Fruit fly (Drosophila melanogaster) whole organism, embryonic: ENCODE data around the gene CG18301.

Experiments used
- Adf1 ChIP-seq: fragments of 200-800 bp; sonication (Bioruptor generic); IDR thresholded peaks from 2 replicates; pipeline ENCODE4 v1.3.6; 2022; ENCODE audit warnings: missing biosample characterization, missing genetic modification characterization
- Antp ChIP-seq: fragments of 200-800 bp; sonication (Bioruptor generic); optimal IDR thresholded peaks from 3 replicates; lab custom pipeline; 2016; ENCODE audit warnings: missing biosample characterization, missing genetic modification characterization
- Atf6 ChIP-seq: fragments of 200-800 bp; sonication (Bioruptor generic); IDR thresholded peaks from 2 replicates; pipeline ENCODE4 v1.3.6; 2022; ENCODE audit warnings: missing biosample characterization, missing genetic modification characterization
- BtbVII ChIP-seq: fragments of 200-800 bp; sonication (Bioruptor generic); optimal IDR thresholded peaks from 3 replicates; lab custom pipeline; 2017; ENCODE audit warnings: missing biosample characterization, mild to moderate bottlenecking, missing genetic modification characterization
- CG10462 ChIP-seq: fragments of 200-800 bp; sonication (Bioruptor generic); optimal IDR thresholded peaks from 2 replicates; lab custom pipeline; 2016; ENCODE audit warnings: missing biosample characterization, missing genetic modification characterization
- CG12299 ChIP-seq: fragments of 200-800 bp; sonication (Bioruptor generic); optimal IDR thresholded peaks from 2 replicates; lab custom pipeline; 2018; ENCODE audit warnings: missing biosample characterization, mild to moderate bottlenecking, missing genetic modification characterization
- CG12659 ChIP-seq: fragments of 200-800 bp; sonication (Bioruptor generic); optimal IDR thresholded peaks from 3 replicates; lab custom pipeline; 2017; ENCODE audit warnings: mild to moderate bottlenecking, missing biosample characterization, missing genetic modification reagents, missing genetic modification characterization
- CG1529 ChIP-seq: fragments of 200-800 bp; sonication (Bioruptor generic); optimal IDR thresholded peaks from 3 replicates; lab custom pipeline; 2018; ENCODE audit warnings: missing biosample characterization, missing genetic modification characterization
- CG17568 ChIP-seq: fragments of 200-800 bp; sonication (Bioruptor generic); optimal IDR thresholded peaks from 2 replicates; lab custom pipeline; 2018; ENCODE audit warnings: missing biosample characterization, mild to moderate bottlenecking, missing genetic modification characterization, moderate library complexity
- CG18011 ChIP-seq: fragments of 200-800 bp; sonication (Bioruptor generic); optimal IDR thresholded peaks from 2 replicates; lab custom pipeline; 2017; ENCODE audit warnings: missing biosample characterization, missing genetic modification characterization, mild to moderate bottlenecking, moderate library complexity, missing genotype
- CG3163 ChIP-seq: fragments of 200-800 bp; sonication (Bioruptor generic); optimal IDR thresholded peaks from 3 replicates; lab custom pipeline; 2016; ENCODE audit warnings: missing biosample characterization, missing genetic modification characterization
- CG32772 ChIP-seq: fragments of 200-800 bp; sonication (Bioruptor generic); IDR thresholded peaks from 2 replicates; pipeline ENCODE4 v1.3.6; 2022; ENCODE audit warnings: missing biosample characterization, missing genetic modification characterization
- CG3847 ChIP-seq: fragments of 200-800 bp; sonication (Bioruptor generic); IDR thresholded peaks from 2 replicates; pipeline ENCODE4 v1.3.6; 2022; ENCODE audit warnings: missing biosample characterization, missing genetic modification characterization
- CG4404 ChIP-seq: fragments of 200-800 bp; sonication (Bioruptor generic); IDR thresholded peaks from 2 replicates; pipeline ENCODE4 v1.3.6; 2022; ENCODE audit warnings: missing biosample characterization, missing genetic modification characterization
- CG4707 ChIP-seq: fragments of 200-800 bp; sonication (Bioruptor generic); optimal IDR thresholded peaks from 2 replicates; lab custom pipeline; 2018; ENCODE audit warnings: missing biosample characterization, mild to moderate bottlenecking, missing genetic modification characterization, moderate library complexity
- CG6272 ChIP-seq: fragments of 200-800 bp; sonication (Bioruptor generic); IDR thresholded peaks from 2 replicates; pipeline ENCODE4 v1.3.6; 2022; ENCODE audit warnings: missing biosample characterization, missing genetic modification characterization
- CG7745 ChIP-seq: fragments of 200-800 bp; sonication (Bioruptor generic); optimal IDR thresholded peaks from 2 replicates; lab custom pipeline; 2018; ENCODE audit warnings: missing biosample characterization, mild to moderate bottlenecking, missing genetic modification characterization, moderate library complexity
- CG7987 ChIP-seq: fragments of 200-800 bp; sonication (Bioruptor generic); optimal IDR thresholded peaks from 2 replicates; lab custom pipeline; 2018; ENCODE audit warnings: missing biosample characterization, mild to moderate bottlenecking, missing genetic modification characterization, moderate library complexity
- CG8089 ChIP-seq: fragments of 200-800 bp; sonication (Bioruptor generic); optimal IDR thresholded peaks from 3 replicates; lab custom pipeline; 2016; ENCODE audit warnings: missing biosample characterization, missing genetic modification characterization
- CG8478 ChIP-seq: fragments of >200 bp; optimal IDR thresholded peaks from 2 replicates; lab custom pipeline; 2018
- CG8944 ChIP-seq: fragments of 200-800 bp; sonication (Bioruptor generic); optimal IDR thresholded peaks from 3 replicates; lab custom pipeline; 2016; ENCODE audit warnings: missing biosample characterization, missing genetic modification characterization
- Dad ChIP-seq: fragments of 200-800 bp; sonication (Bioruptor generic); optimal IDR thresholded peaks from 3 replicates; lab custom pipeline; 2016; ENCODE audit warnings: missing biosample characterization, missing genetic modification characterization
- Doc3 ChIP-seq: fragments of 200-800 bp; sonication (Bioruptor generic); IDR thresholded peaks from 3 replicates; pipeline ENCODE4 v1.3.6; 2022; ENCODE audit warnings: missing biosample characterization, missing genetic modification characterization; ENCODE audit not compliant: partially characterized antibody
- Dref ChIP-seq: fragments of 200-800 bp; sonication (Bioruptor generic); IDR thresholded peaks from 2 replicates; pipeline ENCODE4 v1.3.6; 2022; ENCODE audit warnings: missing biosample characterization, missing genetic modification characterization
- E2f2 ChIP-seq: fragments of 200-800 bp; sonication (Bioruptor generic); IDR thresholded peaks from 2 replicates; pipeline ENCODE4 v1.3.6; 2022; ENCODE audit warnings: missing biosample characterization, missing genetic modification characterization
- Gug ChIP-seq: fragments of 200-800 bp; sonication (Bioruptor generic); IDR thresholded peaks from 4 replicates; pipeline ENCODE4 v1.3.6; 2022; ENCODE audit warnings: missing biosample characterization, missing genetic modification characterization
- HLH4C ChIP-seq: fragments of 200-800 bp; sonication (Bioruptor generic); IDR thresholded peaks from 3 replicates; pipeline ENCODE4 v1.3.6; 2022; ENCODE audit warnings: missing biosample characterization, missing genetic modification characterization; ENCODE audit not compliant: partially characterized antibody
- Hand ChIP-seq: fragments of 200-800 bp; sonication (Bioruptor generic); optimal IDR thresholded peaks from 2 replicates; lab custom pipeline; 2017; ENCODE audit warnings: mild to moderate bottlenecking, missing biosample characterization, missing genetic modification reagents, missing genetic modification characterization
- HmgZ ChIP-seq: fragments of 200-800 bp; sonication (Bioruptor generic); optimal IDR thresholded peaks from 2 replicates; lab custom pipeline; 2018; ENCODE audit warnings: missing biosample characterization, mild to moderate bottlenecking, missing genetic modification characterization
- Hsf ChIP-seq: fragments of 200-800 bp; sonication (Bioruptor generic); optimal IDR thresholded peaks from 3 replicates; lab custom pipeline; 2016; ENCODE audit warnings: missing biosample characterization, missing genetic modification characterization
- NFAT ChIP-seq: fragments of 200-800 bp; sonication (Bioruptor generic); IDR thresholded peaks from 2 replicates; pipeline ENCODE4 v1.3.6; 2022; ENCODE audit warnings: missing biosample characterization, missing genetic modification characterization
- Tbp ChIP-seq: fragments of >200 bp; optimal IDR thresholded peaks from 2 replicates; lab custom pipeline; 2018; ENCODE audit warnings: missing biosample characterization, missing genetic modification characterization
- al ChIP-seq: fragments of 200-800 bp; sonication (Bioruptor generic); IDR thresholded peaks from 2 replicates; pipeline ENCODE4 v1.3.6; 2022; ENCODE audit warnings: missing biosample characterization, missing genetic modification characterization
- aop ChIP-seq: fragments of 200-800 bp; sonication (Bioruptor generic); IDR thresholded peaks from 2 replicates; pipeline ENCODE4 v1.3.6; 2022; ENCODE audit warnings: missing biosample characterization, missing genetic modification characterization
- chn ChIP-seq: fragments of 200-800 bp; sonication (Bioruptor generic); optimal IDR thresholded peaks from 2 replicates; lab custom pipeline; 2016; ENCODE audit warnings: missing biosample characterization, missing genetic modification characterization
- emc ChIP-seq: fragments of 200-800 bp; sonication (Bioruptor generic); optimal IDR thresholded peaks from 2 replicates; lab custom pipeline; 2016; ENCODE audit warnings: missing biosample characterization, missing genetic modification characterization
- fd3F ChIP-seq: fragments of 200-800 bp; sonication (Bioruptor generic); optimal IDR thresholded peaks from 2 replicates; lab custom pipeline; 2018; ENCODE audit warnings: missing biosample characterization, mild to moderate bottlenecking, missing genetic modification characterization, moderate library complexity
- fd64A ChIP-seq: fragments of 200-800 bp; sonication (Bioruptor generic); optimal IDR thresholded peaks from 3 replicates; lab custom pipeline; 2018; ENCODE audit warnings: missing biosample characterization, mild to moderate bottlenecking, missing genetic modification characterization
- fd96Cb ChIP-seq: fragments of 200-800 bp; sonication (Bioruptor generic); optimal IDR thresholded peaks from 2 replicates; lab custom pipeline; 2018; ENCODE audit warnings: missing biosample characterization, mild to moderate bottlenecking, missing genetic modification characterization, moderate library complexity
- fru ChIP-seq: fragments of >200 bp; optimal IDR thresholded peaks from 2 replicates; lab custom pipeline; 2017
- gro ChIP-seq: fragments of 200-800 bp; sonication (Bioruptor generic); optimal IDR thresholded peaks from 2 replicates; lab custom pipeline; 2016; ENCODE audit warnings: missing biosample characterization, missing genetic modification characterization
- hkb ChIP-seq, 2 experiments: fragments of 200-800 bp in 1 of 2; fragments of >200 bp in 1 of 2; sonication (Bioruptor generic) in 1 of 2; IDR thresholded peaks in 1 of 2; optimal IDR thresholded peaks in 1 of 2; 2 replicates each; pipeline versions ENCODE4 v1.3.6 to Lab custom; 2017 to 2022; ENCODE audit warnings: missing biosample characterization in 1 of 2, missing genetic modification characterization in 1 of 2
- org-1 ChIP-seq: fragments of 200-800 bp; sonication (Bioruptor generic); optimal IDR thresholded peaks from 2 replicates; lab custom pipeline; 2017; ENCODE audit warnings: missing biosample characterization, missing genetic modification characterization
- pnt ChIP-seq: fragments of 200-800 bp; sonication (Bioruptor generic); optimal IDR thresholded peaks from 3 replicates; lab custom pipeline; 2016; ENCODE audit warnings: missing biosample characterization, missing genetic modification characterization
- schlank ChIP-seq: fragments of 200-800 bp; sonication (Bioruptor generic); optimal IDR thresholded peaks from 2 replicates; lab custom pipeline; 2018; ENCODE audit warnings: missing biosample characterization, mild to moderate bottlenecking, missing genetic modification characterization
- sisA ChIP-seq: fragments of 200-800 bp; sonication (Bioruptor generic); IDR thresholded peaks from 2 replicates; pipeline ENCODE4 v1.3.6; 2022; ENCODE audit warnings: missing biosample characterization, missing genetic modification characterization
- ssp ChIP-seq: fragments of 200-800 bp; sonication (Bioruptor generic); IDR thresholded peaks from 2 replicates; pipeline ENCODE4 v1.3.6; 2022; ENCODE audit warnings: missing biosample characterization, missing genetic modification characterization
- stc ChIP-seq: fragments of 200-800 bp; sonication (Bioruptor generic); IDR thresholded peaks from 2 replicates; pipeline ENCODE4 v1.3.6; 2022; ENCODE audit warnings: missing biosample characterization, missing genetic modification characterization
- tll ChIP-seq, 2 experiments: fragments of 200-800 bp in 1 of 2; fragments of >200 bp in 1 of 2; sonication (Bioruptor generic) in 1 of 2; optimal IDR thresholded peaks; 2 replicates each; lab custom pipeline; 2017 to 2019; ENCODE audit warnings: missing biosample characterization in 2 of 2, missing genetic modification characterization in 2 of 2, mild to moderate bottlenecking in 1 of 2, moderate library complexity in 1 of 2
- vnd ChIP-seq: fragments of 200-800 bp; sonication (Bioruptor generic); IDR thresholded peaks from 3 replicates; pipeline ENCODE4 v1.3.6; 2022; ENCODE audit warnings: missing biosample characterization, missing genetic modification characterization; ENCODE audit not compliant: partially characterized antibody

CG18301 gene

dm6 chr2L:10522174-10522893 lies 9.3 kb upstream of the CG18301 start (continued):
- TF ChIP-seq Hsf (GFP tag; lab: Kevin White, UChicago) = no peak
- TF ChIP-seq org-1 (GFP tag; lab: Kevin White, UChicago) = peak; percentile 70
- no peak for TF ChIP-seq CG3163 (GFP tag; lab: Kevin White, UChicago)
- TF ChIP-seq CG7745 (tag; lab: Kevin White, UChicago) = no peak
- TF ChIP-seq CG4404 = peak; percentile 65
- TF ChIP-seq fd64A (GFP tag; lab: Kevin White, UChicago) = no peak
- no peak for TF ChIP-seq CG7987 (GFP tag; lab: Kevin White, UChicago)
- no peak for TF ChIP-seq gro
- no peak for TF ChIP-seq HmgZ (tag; lab: Kevin White, UChicago)
- TF ChIP-seq CG18011 = peak; percentile 10
- TF ChIP-seq Adf1 (GFP tag; lab: Robert Waterston, UW) = peak; percentile 25; the same call in 1 of the 2 replicates
- peak; percentile 44 for TF ChIP-seq Hand (GFP tag; lab: Kevin White, UChicago)
- TF ChIP-seq CG8478 = no peak
- TF ChIP-seq al (GFP tag; lab: Robert Waterston, UW) = peak; percentile 27; the same call in 1 of the 2 replicates
- TF ChIP-seq CG10462 (GFP tag; lab: Kevin White, UChicago) = peak; percentile 27
- no peak for TF ChIP-seq CG12299 (tag; lab: Kevin White, UChicago)
- peak; percentile 11 for TF ChIP-seq fd3F (GFP tag; lab: Kevin White, UChicago)
- no peak; the same call in 1 of the 2 replicates for TF ChIP-seq sisA (GFP tag; lab: Robert Waterston, UW)
- peak; percentile 59; the same call in 3 of the 4 replicates for TF ChIP-seq Gug (GFP tag; lab: Robert Waterston, UW)
- TF ChIP-seq CG3847 (GFP tag; lab: Robert Waterston, UW) = peak; percentile 75
- TF ChIP-seq CG4707 (GFP tag; lab: Kevin White, UChicago) = no peak
- TF ChIP-seq Antp (GFP tag; lab: Kevin White, UChicago) = no peak
- no peak for TF ChIP-seq fru (lab: Kevin White, UChicago)
- peak; percentile 79 for TF ChIP-seq CG12659
- TF ChIP-seq CG6272 (GFP tag; lab: Robert Waterston, UW) = no peak
- TF ChIP-seq aop = no peak
- TF ChIP-seq Dad = no peak
- peak; percentile 13 for TF ChIP-seq CG1529
- peak; percentile 60; the same call in 1 of the 2 replicates for TF ChIP-seq Atf6
- TF ChIP-seq NFAT = peak; percentile 42; the same call in 1 of the 2 replicates
- no peak for TF ChIP-seq pnt (GFP tag; lab: Kevin White, UChicago)
- TF ChIP-seq BtbVII (GFP tag; lab: Kevin White, UChicago) = peak; percentile 56
- TF ChIP-seq Doc3 (GFP tag; lab: Robert Waterston, UW) = no peak
- no peak for TF ChIP-seq Dref (GFP tag; lab: Robert Waterston, UW)
- TF ChIP-seq CG17568 (GFP tag; lab: Kevin White, UChicago) = no peak
- no peak for TF ChIP-seq CG8944 (GFP tag; lab: Kevin White, UChicago)
- no peak for TF ChIP-seq chn (GFP tag; lab: Kevin White, UChicago)
- TF ChIP-seq schlank (tag; lab: Kevin White, UChicago) = no peak
- peak; percentile 39; the same call in 1 of the 3 replicates for TF ChIP-seq HLH4C (GFP tag; lab: Robert Waterston, UW)
- TF ChIP-seq stc = peak; percentile 43; the same call in 1 of the 2 replicates
- TF ChIP-seq Tbp (GFP tag; lab: Kevin White, UChicago) = no peak
- no peak for TF ChIP-seq hkb (optimal IDR thresholded peaks at IDR 0.05; lab: Kevin White, UChicago)
- TF ChIP-seq hkb (GFP tag; IDR thresholded peaks at IDR 0.05; lab: Robert Waterston, UW) = peak; percentile 70
- TF ChIP-seq E2f2 (GFP tag; lab: Robert Waterston, UW) = peak; percentile 42; the same call in 1 of the 2 replicates
- TF ChIP-seq vnd (GFP tag; lab: Robert Waterston, UW) = no peak
- no peak for TF ChIP-seq emc
- peak; percentile 57 for TF ChIP-seq fd96Cb
- peak; percentile 61 for TF ChIP-seq ssp (GFP tag; lab: Robert Waterston, UW)
- TF ChIP-seq CG32772 = peak; percentile 66
- TF ChIP-seq tll (GFP tag; optimal IDR thresholded peaks at IDR 0.05; lab: Kevin White, UChicago) = no peak
- no peak for TF ChIP-seq CG8089 (GFP tag; lab: Kevin White, UChicago)
